Worm (Caenorhabditis elegans): ENCODE measurements around the gene cdo-1.

The cdo-1 gene

DNA sequence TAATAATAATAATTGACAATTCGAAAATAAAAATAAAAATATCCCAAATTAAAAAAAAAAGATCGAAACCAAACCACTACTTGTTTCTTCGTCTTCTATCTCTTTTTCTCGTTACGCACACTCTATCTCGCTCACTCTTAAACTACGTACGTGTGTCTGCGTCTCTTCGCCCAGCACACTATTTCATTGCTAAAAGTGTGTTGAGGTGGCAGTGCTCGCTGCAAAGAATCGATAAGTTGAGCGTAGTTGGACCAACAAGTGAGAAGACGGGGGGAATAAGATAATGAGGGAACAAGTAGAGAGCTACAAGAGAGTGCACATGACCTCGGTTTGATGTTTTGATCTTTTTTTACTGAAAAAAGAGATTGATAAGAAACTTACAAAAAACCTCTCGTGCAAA, 37.5 kb downstream of the cdo-1 start:
- TF ChIP-seq nhr-77 (tag; optimal IDR thresholded peaks at IDR 0.05): no peak
- TF ChIP-seq ZK546.5 (tag; optimal IDR thresholded peaks at IDR 0.05): no peak
- peak; percentile 61 for TF ChIP-seq sea-2 (GFP tag; optimal IDR thresholded peaks at IDR 0.05)
- TF ChIP-seq hmg-11 (tag; optimal IDR thresholded peaks at IDR 0.05): peak; percentile 67
- TF ChIP-seq fos-1 (tag; optimal IDR thresholded peaks at IDR 0.05): no peak
- TF ChIP-seq nhr-25 (tag; optimal IDR thresholded peaks at IDR 0.05): no peak
- no peak for TF ChIP-seq ztf-11 (tag; optimal IDR thresholded peaks at IDR 0.05)
- no peak for TF ChIP-seq unc-62 (GFP tag; optimal IDR thresholded peaks at IDR 0.05)
- no peak for TF ChIP-seq nhr-23 (tag; optimal IDR thresholded peaks at IDR 0.05)
- peak; percentile 51 for TF ChIP-seq lin-39 (tag; optimal IDR thresholded peaks at IDR 0.05)
- no peak for TF ChIP-seq nhr-67 (tag; optimal IDR thresholded peaks at IDR 0.05)
- TF ChIP-seq nfya-1 (tag; optimal IDR thresholded peaks at IDR 0.05; ENCODE audit: insufficient read depth): peak; percentile 52
- no peak for TF ChIP-seq nhr-76 (tag; optimal IDR thresholded peaks at IDR 0.05)
- no peak for TF ChIP-seq ceh-16 (tag; optimal IDR thresholded peaks at IDR 0.05)
- no peak for TF ChIP-seq jun-1 (tag; optimal IDR thresholded peaks at IDR 0.05)
- no peak for TF ChIP-seq pha-4 (tag; optimal IDR thresholded peaks at IDR 0.05)
- TF ChIP-seq aly-2 (tag; optimal IDR thresholded peaks at IDR 0.05): no peak
- no peak for TF ChIP-seq R02D3.7 (tag; optimal IDR thresholded peaks at IDR 0.05)
- no peak for TF ChIP-seq egl-27 (tag; optimal IDR thresholded peaks at IDR 0.05)
- no peak for TF ChIP-seq elt-1 (tag; optimal IDR thresholded peaks at IDR 0.05)
- no peak for TF ChIP-seq tbx-2 (tag; optimal IDR thresholded peaks at IDR 0.05)
- TF ChIP-seq nhr-28 (tag; optimal IDR thresholded peaks at IDR 0.05): no peak
- TF ChIP-seq snpc-4 (tag; optimal IDR thresholded peaks at IDR 0.05): no peak
- TF ChIP-seq mml-1 (tag; optimal IDR thresholded peaks at IDR 0.05): no peak
- peak; percentile 45 for TF ChIP-seq elt-2 (tag; optimal IDR thresholded peaks at IDR 0.05)
- TF ChIP-seq elt-3 (tag; optimal IDR thresholded peaks at IDR 0.05): no peak
- TF ChIP-seq lin-15B (tag; optimal IDR thresholded peaks at IDR 0.05): no peak
- TF ChIP-seq skn-1 (tag; optimal IDR thresholded peaks at IDR 0.05): no peak
- TF ChIP-seq ceh-28 (tag; optimal IDR thresholded peaks at IDR 0.05): peak; percentile 74
- no peak for TF ChIP-seq lsy-12 (tag; optimal IDR thresholded peaks at IDR 0.05)
- TF ChIP-seq ztf-4 (tag; optimal IDR thresholded peaks at IDR 0.05): no peak
- no peak for TF ChIP-seq pqm-1 (tag; optimal IDR thresholded peaks at IDR 0.05)

- TF ChIP-seq elt-1 (tag; optimal IDR thresholded peaks at IDR 0.05) (no peak), R02D3.7 (tag; optimal IDR thresholded peaks at IDR 0.05) (no peak), pha-4 (tag; optimal IDR thresholded peaks at IDR 0.05) (peak; percentile 9), lin-15B (tag; optimal IDR thresholded peaks at IDR 0.05) (no peak), ceh-82 (tag; optimal IDR thresholded peaks at IDR 0.05) (no peak), ceh-28 (tag; optimal IDR thresholded peaks at IDR 0.05) (no peak), egl-27 (tag; optimal IDR thresholded peaks at IDR 0.05) (no peak)
These were observed 38.0 kb downstream of the cdo-1 start, which contains the start of gene daf-3 for ce11 chrX:825375-825774. daf-3 (minus strand) TSS chrX:825475.

ce11 chrX:823736-824135, 39.6 kb downstream of the cdo-1 start:
- TF ChIP-seq nhr-237 (tag; optimal IDR thresholded peaks at IDR 0.05): no peak
- TF ChIP-seq pha-4 (tag; optimal IDR thresholded peaks at IDR 0.05): peak; percentile 53
- peak; percentile 86 for TF ChIP-seq pqm-1 (tag; optimal IDR thresholded peaks at IDR 0.05)
- peak; percentile 87 for TF ChIP-seq elt-2 (tag; optimal IDR thresholded peaks at IDR 0.05)
- peak; percentile 6 for TF ChIP-seq jun-1 (tag; optimal IDR thresholded peaks at IDR 0.05)

- TF ChIP-seq ceh-9 (tag; optimal IDR thresholded peaks at IDR 0.05): no peak
- no peak for TF ChIP-seq lin-15B (tag; optimal IDR thresholded peaks at IDR 0.05)
- TF ChIP-seq egl-27 (tag; optimal IDR thresholded peaks at IDR 0.05): no peak
- TF ChIP-seq ZK546.5 (tag; optimal IDR thresholded peaks at IDR 0.05): no peak
- no peak for TF ChIP-seq elt-3 (tag; optimal IDR thresholded peaks at IDR 0.05)
- TF ChIP-seq nhr-77 (tag; optimal IDR thresholded peaks at IDR 0.05): no peak
- no peak for TF ChIP-seq daf-12 (tag; optimal IDR thresholded peaks at IDR 0.05)
- TF ChIP-seq mdl-1 (tag; optimal IDR thresholded peaks at IDR 0.05): no peak
These were observed 45.4 kb downstream of the cdo-1 start for ce11 chrX:817984-818383.
